Fruit fly (Drosophila melanogaster): Measurements from ENCODE around the gene Sac1.

The Sac1 gene

dm6 chr3L:1247627-1248295 lies at the start of gene Sac1, which contains the start of gene Psf1:
Gene Sac1 (plus strand): TSS chr3L:1247817.
Gene Psf1 (minus strand): TSS chr3L:1247677.
- TF ChIP-seq ttk (optimal IDR thresholded peaks at IDR 0.05) (no peak), Myc (optimal IDR thresholded peaks at IDR 0.05) (no peak), h (optimal IDR thresholded peaks at IDR 0.05) (no peak), Sin3A (optimal IDR thresholded peaks at IDR 0.05) (no peak), psq (optimal IDR thresholded peaks at IDR 0.05) (no peak), insv (optimal IDR thresholded peaks at IDR 0.05) (no peak)

dm6 chr3L:1200357-1201051 lies 47.1 kb upstream of the Sac1 start, which contains the start of gene mwh:
Gene mwh (plus strand): TSS chr3L:1200786.
- TF ChIP-seq psq (optimal IDR thresholded peaks at IDR 0.05) (no peak), h (optimal IDR thresholded peaks at IDR 0.05) (no peak), ttk (optimal IDR thresholded peaks at IDR 0.05) (no peak), Myc (optimal IDR thresholded peaks at IDR 0.05) (no peak), Sin3A (optimal IDR thresholded peaks at IDR 0.05) (no peak), insv (optimal IDR thresholded peaks at IDR 0.05) (no peak)

- no peak for TF ChIP-seq Myc (optimal IDR thresholded peaks at IDR 0.05)
These were observed 44.9 kb upstream of the Sac1 start, which contains the start of gene meep for dm6 chr3L:1202588-1203195. Gene meep (minus strand): TSS chr3L:1203036.

- TF ChIP-seq psq (optimal IDR thresholded peaks at IDR 0.05) (no peak), Sin3A (optimal IDR thresholded peaks at IDR 0.05) (no peak), Myc (optimal IDR thresholded peaks at IDR 0.05) (no peak), h (optimal IDR thresholded peaks at IDR 0.05) (no peak), insv (optimal IDR thresholded peaks at IDR 0.05) (no peak), ttk (optimal IDR thresholded peaks at IDR 0.05) (no peak)
These were observed 43.7 kb upstream of the Sac1 start for dm6 chr3L:1203855-1204431.

dm6 chr3L:1204674-1205547 lies 42.7 kb upstream of the Sac1 start, which contains the start of gene CG9119:
Gene CG9119 (minus strand): TSS chr3L:1204795.
- TF ChIP-seq insv (optimal IDR thresholded peaks at IDR 0.05) (no peak), h (optimal IDR thresholded peaks at IDR 0.05) (no peak), Myc (optimal IDR thresholded peaks at IDR 0.05) (no peak), Sin3A (optimal IDR thresholded peaks at IDR 0.05) (no peak), psq (optimal IDR thresholded peaks at IDR 0.05) (no peak), ttk (optimal IDR thresholded peaks at IDR 0.05) (no peak)

- TF ChIP-seq h (optimal IDR thresholded peaks at IDR 0.05) (no peak), Sin3A (optimal IDR thresholded peaks at IDR 0.05) (no peak), psq (optimal IDR thresholded peaks at IDR 0.05) (no peak)
These were observed 40.8 kb upstream of the Sac1 start, which contains the start of gene LysB for dm6 chr3L:1206682-1207421. Gene LysB (plus strand): TSS chr3L:1207371.

- no peak for TF ChIP-seq h (optimal IDR thresholded peaks at IDR 0.05)
- no peak for TF ChIP-seq Myc (optimal IDR thresholded peaks at IDR 0.05)
- TF ChIP-seq ttk (optimal IDR thresholded peaks at IDR 0.05) = no peak
- no peak for TF ChIP-seq insv (optimal IDR thresholded peaks at IDR 0.05)
- TF ChIP-seq Sin3A (optimal IDR thresholded peaks at IDR 0.05) = no peak
- TF ChIP-seq psq (optimal IDR thresholded peaks at IDR 0.05) = no peak
These were observed 39.4 kb upstream of the Sac1 start for dm6 chr3L:1208206-1208605.

dm6 chr3L:1211096-1211495 lies 36.5 kb upstream of the Sac1 start, which contains the start of gene LysD:
Gene LysD (minus strand): TSS chr3L:1211196.
- no peak for TF ChIP-seq Sin3A (optimal IDR thresholded peaks at IDR 0.05)
- no peak for TF ChIP-seq psq (optimal IDR thresholded peaks at IDR 0.05)
- TF ChIP-seq insv (optimal IDR thresholded peaks at IDR 0.05) = no peak
- no peak for TF ChIP-seq h (optimal IDR thresholded peaks at IDR 0.05)
- TF ChIP-seq ttk (optimal IDR thresholded peaks at IDR 0.05) = no peak
- TF ChIP-seq Myc (optimal IDR thresholded peaks at IDR 0.05) = no peak

dm6 chr3L:1212113-1212512 lies 35.5 kb upstream of the Sac1 start:
- TF ChIP-seq Myc (optimal IDR thresholded peaks at IDR 0.05) (no peak), Sin3A (optimal IDR thresholded peaks at IDR 0.05) (no peak), h (optimal IDR thresholded peaks at IDR 0.05) (no peak), psq (optimal IDR thresholded peaks at IDR 0.05) (no peak), insv (optimal IDR thresholded peaks at IDR 0.05) (no peak), ttk (optimal IDR thresholded peaks at IDR 0.05) (no peak)

- TF ChIP-seq Sin3A (optimal IDR thresholded peaks at IDR 0.05) (no peak), insv (optimal IDR thresholded peaks at IDR 0.05) (no peak), h (optimal IDR thresholded peaks at IDR 0.05) (no peak), Myc (optimal IDR thresholded peaks at IDR 0.05) (no peak), psq (optimal IDR thresholded peaks at IDR 0.05) (no peak), ttk (optimal IDR thresholded peaks at IDR 0.05) (no peak)
These were observed 35.0 kb upstream of the Sac1 start, which contains the start of gene LysE for dm6 chr3L:1212571-1212970. Gene LysE (plus strand): TSS chr3L:1212827.

Data from Kc167 (cell line).